Fruit fly (Drosophila melanogaster) whole organism, embryonic: Measurements from ENCODE around the gene CG32040.

Source experiments
- ATbp ChIP-seq: fragments of 200-800 bp; sonication (Bioruptor generic); optimal IDR thresholded peaks from 2 replicates; lab custom pipeline; 2017; ENCODE audit warnings: missing biosample characterization, mild to moderate bottlenecking, missing genetic modification characterization, missing genetic modification reagents
- Asciz ChIP-seq: fragments of 200-800 bp; sonication (Bioruptor generic); optimal IDR thresholded peaks from 2 replicates; lab custom pipeline; 2017; ENCODE audit warnings: missing biosample characterization, mild to moderate bottlenecking, missing genetic modification characterization, missing genetic modification reagents
- B-H1 ChIP-seq: fragments of 200-800 bp; sonication (Bioruptor generic); IDR thresholded peaks from 3 replicates; pipeline ENCODE4 v1.3.6; 2022; ENCODE audit warnings: missing biosample characterization, missing genetic modification characterization
- CG10267 ChIP-seq: fragments of 200-800 bp; sonication (Bioruptor generic); optimal IDR thresholded peaks from 2 replicates; lab custom pipeline; 2018; ENCODE audit warnings: missing biosample characterization, mild to moderate bottlenecking, missing genetic modification characterization, moderate library complexity
- CG10274 ChIP-seq: fragments of 200-800 bp; sonication (Bioruptor generic); optimal IDR thresholded peaks from 3 replicates; lab custom pipeline; 2017; ENCODE audit warnings: missing biosample characterization, mild to moderate bottlenecking, missing genetic modification characterization
- CG10431 ChIP-seq: fragments of 200-800 bp; sonication (Bioruptor generic); optimal IDR thresholded peaks from 3 replicates; lab custom pipeline; 2018; ENCODE audit warnings: missing biosample characterization, mild to moderate bottlenecking, missing genetic modification characterization
- CG10565 ChIP-seq: fragments of 200-800 bp; sonication (Bioruptor generic); optimal IDR thresholded peaks from 3 replicates; lab custom pipeline; 2016; ENCODE audit warnings: missing biosample characterization, mild to moderate bottlenecking, missing genetic modification characterization
- CG12071 ChIP-seq: fragments of 200-800 bp; sonication (Bioruptor generic); optimal IDR thresholded peaks from 3 replicates; lab custom pipeline; 2018; ENCODE audit warnings: missing biosample characterization, mild to moderate bottlenecking, missing genetic modification characterization
- CG12769 ChIP-seq: fragments of 200-800 bp; sonication (Bioruptor generic); optimal IDR thresholded peaks from 2 replicates; lab custom pipeline; 2019; ENCODE audit warnings: missing biosample characterization, mild to moderate bottlenecking, missing genetic modification characterization, moderate library complexity
- CG13123 ChIP-seq: fragments of 200-800 bp; sonication (Bioruptor generic); optimal IDR thresholded peaks from 2 replicates; lab custom pipeline; 2016; ENCODE audit warnings: missing biosample characterization, missing genetic modification characterization
- CG17568 ChIP-seq: fragments of 200-800 bp; sonication (Bioruptor generic); optimal IDR thresholded peaks from 2 replicates; lab custom pipeline; 2018; ENCODE audit warnings: missing biosample characterization, mild to moderate bottlenecking, missing genetic modification characterization, moderate library complexity
- CG17612 ChIP-seq: fragments of 200-800 bp; sonication (Bioruptor generic); IDR thresholded peaks from 2 replicates; pipeline ENCODE4 v1.3.6; 2022; ENCODE audit warnings: missing biosample characterization, missing genetic modification characterization
- CG18262 ChIP-seq: fragments of 200-800 bp; optimal IDR thresholded peaks from 3 replicates; lab custom pipeline; 2019; ENCODE audit warnings: missing biosample characterization, mild to moderate bottlenecking, missing genetic modification characterization, moderate library complexity
- CG18476 ChIP-seq: fragments of 200-800 bp; sonication (Bioruptor generic); optimal IDR thresholded peaks from 2 replicates; lab custom pipeline; 2016; ENCODE audit warnings: missing biosample characterization, mild to moderate bottlenecking, missing genetic modification characterization
- CG2875 ChIP-seq: fragments of 200-800 bp; sonication (Bioruptor generic); optimal IDR thresholded peaks from 2 replicates; lab custom pipeline; 2017; ENCODE audit warnings: missing biosample characterization, mild to moderate bottlenecking, missing genetic modification characterization, missing genetic modification reagents
- CG2889 ChIP-seq: fragments of 200-800 bp; sonication (Bioruptor generic); IDR thresholded peaks from 3 replicates; pipeline ENCODE4 v1.3.6; 2022; ENCODE audit warnings: missing biosample characterization, missing genetic modification characterization
- CG33557 ChIP-seq: fragments of 200-800 bp; sonication (Bioruptor generic); optimal IDR thresholded peaks from 2 replicates; lab custom pipeline; 2019; ENCODE audit warnings: missing biosample characterization, mild to moderate bottlenecking, missing genetic modification characterization, moderate library complexity
- CG43689 ChIP-seq: fragments of 200-800 bp; sonication (Bioruptor generic); IDR thresholded peaks from 2 replicates; pipeline ENCODE4 v1.3.6; 2022; ENCODE audit warnings: missing biosample characterization, missing genetic modification characterization
- CG5180 ChIP-seq: fragments of 200-800 bp; sonication (Bioruptor generic); optimal IDR thresholded peaks from 3 replicates; lab custom pipeline; 2017; ENCODE audit warnings: missing biosample characterization, missing genetic modification characterization, mild to moderate bottlenecking, moderate library complexity, missing genetic modification reagents
- CG6272 ChIP-seq: fragments of 200-800 bp; sonication (Bioruptor generic); IDR thresholded peaks from 2 replicates; pipeline ENCODE4 v1.3.6; 2022; ENCODE audit warnings: missing biosample characterization, missing genetic modification characterization
- CG7745 ChIP-seq: fragments of 200-800 bp; sonication (Bioruptor generic); optimal IDR thresholded peaks from 2 replicates; lab custom pipeline; 2018; ENCODE audit warnings: missing biosample characterization, mild to moderate bottlenecking, missing genetic modification characterization, moderate library complexity
- CG7963 ChIP-seq: fragments of 200-800 bp; sonication (Bioruptor generic); IDR thresholded peaks from 3 replicates; pipeline ENCODE4 v1.3.6; 2022; ENCODE audit warnings: missing biosample characterization, missing genetic modification characterization; ENCODE audit not compliant: partially characterized antibody
- CG8765 ChIP-seq: fragments of 200-800 bp; sonication (Bioruptor generic); IDR thresholded peaks from 2 replicates; pipeline ENCODE4 v1.3.6; 2022; ENCODE audit warnings: missing biosample characterization, missing genetic modification characterization
- CG9817 ChIP-seq: fragments of 200-800 bp; sonication (Bioruptor generic); optimal IDR thresholded peaks from 2 replicates; lab custom pipeline; 2018; ENCODE audit warnings: missing biosample characterization, mild to moderate bottlenecking, missing genetic modification characterization, moderate library complexity
- D19A ChIP-seq: fragments of 200-800 bp; optimal IDR thresholded peaks from 3 replicates; lab custom pipeline; 2019; ENCODE audit warnings: missing biosample characterization, mild to moderate bottlenecking, missing genetic modification characterization, moderate library complexity
- Dfd ChIP-seq, 2 experiments: fragments of >200 bp; optimal IDR thresholded peaks; 2 replicates each; lab custom pipeline; 2017; ENCODE audit warnings: missing biosample characterization in 2 of 2, missing genetic modification characterization in 2 of 2
- Elba2 ChIP-seq: fragments of 200-800 bp; sonication (Bioruptor generic); optimal IDR thresholded peaks from 3 replicates; lab custom pipeline; 2016; ENCODE audit warnings: missing biosample characterization, missing genetic modification characterization
- Hr3 ChIP-seq: fragments of 200-800 bp; sonication (Bioruptor generic); optimal IDR thresholded peaks from 3 replicates; lab custom pipeline; 2016; ENCODE audit warnings: missing biosample characterization, missing genetic modification characterization
- Mad ChIP-seq: fragments of 200-800 bp; sonication (Bioruptor generic); optimal IDR thresholded peaks from 2 replicates; lab custom pipeline; 2016; ENCODE audit warnings: missing biosample characterization, missing genetic modification characterization
- NFAT ChIP-seq: fragments of 200-800 bp; sonication (Bioruptor generic); IDR thresholded peaks from 2 replicates; pipeline ENCODE4 v1.3.6; 2022; ENCODE audit warnings: missing biosample characterization, missing genetic modification characterization
- Rx ChIP-seq: fragments of 200-800 bp; sonication (Bioruptor generic); IDR thresholded peaks from 2 replicates; pipeline ENCODE4 v1.3.6; 2022; ENCODE audit warnings: missing biosample characterization, missing genetic modification characterization
- Sox102F ChIP-seq: fragments of 200-800 bp; sonication (Bioruptor generic); optimal IDR thresholded peaks from 2 replicates; lab custom pipeline; 2018; ENCODE audit warnings: missing biosample characterization, mild to moderate bottlenecking, missing genetic modification characterization, moderate library complexity
- Trl ChIP-seq, 3 experiments: fragments of >200 bp in 2 of 3; fragments of 200-800 bp in 1 of 3; sonication (Bioruptor generic) in 1 of 3; optimal IDR thresholded peaks; 2 replicates in 1 of 3; 3 replicates in 2 of 3; lab custom pipeline; 2016 to 2017; ENCODE audit warnings: missing biosample characterization in 1 of 3, missing genetic modification characterization in 1 of 3
- az2 ChIP-seq: fragments of 200-800 bp; sonication (Bioruptor generic); optimal IDR thresholded peaks from 3 replicates; lab custom pipeline; 2016; ENCODE audit warnings: missing biosample characterization, missing genetic modification characterization
- bigmax ChIP-seq: fragments of 200-800 bp; sonication (Bioruptor generic); optimal IDR thresholded peaks from 2 replicates; lab custom pipeline; 2018; ENCODE audit warnings: missing biosample characterization, mild to moderate bottlenecking, missing genetic modification characterization
- crol ChIP-seq: fragments of 200-800 bp; sonication (Bioruptor generic); IDR thresholded peaks from 2 replicates; pipeline ENCODE4 v1.3.6; 2022; ENCODE audit warnings: missing biosample characterization, missing genetic modification characterization
- dimm ChIP-seq: fragments of 200-800 bp; sonication (Bioruptor generic); IDR thresholded peaks from 2 replicates; pipeline ENCODE4 v1.3.6; 2022; ENCODE audit warnings: missing biosample characterization, missing genetic modification characterization
- dm ChIP-seq: fragments of 200-800 bp; sonication (Bioruptor generic); optimal IDR thresholded peaks from 3 replicates; lab custom pipeline; 2016; ENCODE audit warnings: missing biosample characterization, missing genetic modification characterization
- fru ChIP-seq: fragments of >200 bp; optimal IDR thresholded peaks from 2 replicates; lab custom pipeline; 2017
- jumu ChIP-seq: fragments of 200-800 bp; sonication (Bioruptor generic); optimal IDR thresholded peaks from 3 replicates; lab custom pipeline; 2016; ENCODE audit warnings: missing biosample characterization, missing genetic modification characterization
- kni ChIP-seq: fragments of 200-800 bp; sonication (Bioruptor generic); optimal IDR thresholded peaks from 3 replicates; lab custom pipeline; 2017; ENCODE audit warnings: mild to moderate bottlenecking, missing biosample characterization, missing genetic modification reagents, missing genetic modification characterization
- lmd ChIP-seq: fragments of 200-800 bp; sonication (Bioruptor generic); IDR thresholded peaks from 2 replicates; pipeline ENCODE4 v1.3.6; 2022; ENCODE audit warnings: missing biosample characterization, missing genetic modification characterization
- nerfin-1 ChIP-seq: fragments of 200-800 bp; sonication (Bioruptor generic); optimal IDR thresholded peaks from 3 replicates; lab custom pipeline; 2019; ENCODE audit warnings: missing biosample characterization, mild to moderate bottlenecking, missing genetic modification characterization, moderate library complexity
- repo ChIP-seq: fragments of 200-800 bp; sonication (Bioruptor generic); optimal IDR thresholded peaks from 2 replicates; lab custom pipeline; 2016; ENCODE audit warnings: missing biosample characterization, missing genetic modification characterization
- sc ChIP-seq, 3 experiments: fragments of >200 bp in 2 of 3; fragments of 200-800 bp in 1 of 3; sonication (Bioruptor generic) in 1 of 3; optimal IDR thresholded peaks; 2 replicates in 2 of 3; 3 replicates in 1 of 3; lab custom pipeline; 2017; ENCODE audit warnings: mild to moderate bottlenecking in 1 of 3, missing biosample characterization in 1 of 3, missing genetic modification characterization in 1 of 3, missing genetic modification reagents in 1 of 3
- shn ChIP-seq: fragments of 200-800 bp; sonication (Bioruptor generic); optimal IDR thresholded peaks from 3 replicates; lab custom pipeline; 2016; ENCODE audit warnings: missing biosample characterization, missing genetic modification characterization
- tll ChIP-seq, 2 experiments: fragments of 200-800 bp in 1 of 2; fragments of >200 bp in 1 of 2; sonication (Bioruptor generic) in 1 of 2; optimal IDR thresholded peaks; 2 replicates each; lab custom pipeline; 2017 to 2019; ENCODE audit warnings: missing biosample characterization in 2 of 2, missing genetic modification characterization in 2 of 2, mild to moderate bottlenecking in 1 of 2, moderate library complexity in 1 of 2
- zfh2 ChIP-seq: fragments of 200-800 bp; sonication (Bioruptor generic); optimal IDR thresholded peaks from 2 replicates; lab custom pipeline; 2016; ENCODE audit warnings: missing biosample characterization, missing genetic modification characterization

The CG32040 gene

dm6 chr3L:9383345-9384075 is 29.7 kb downstream of the CG32040 start, which contains the start of gene Hsp27 (continued):
- TF ChIP-seq D19A (tag; lab: Kevin White, UChicago) (peak; percentile 96), CG18262 (peak; percentile 99), nerfin-1 (tag; lab: Kevin White, UChicago) (peak; percentile 96), CG13123 (GFP tag; lab: Kevin White, UChicago) (peak; percentile 95), CG9817 (tag; lab: Kevin White, UChicago) (peak; percentile 96), lmd (GFP tag; lab: Robert Waterston, UW) (peak; percentile 99), Elba2 (GFP tag; lab: Kevin White, UChicago) (peak; percentile 50), CG8765 (peak; percentile 97), jumu (GFP tag; lab: Kevin White, UChicago) (peak; percentile 96), dimm (GFP tag; lab: Robert Waterston, UW) (peak; percentile 91), CG2875 (GFP tag; lab: Kevin White, UChicago) (peak; percentile 99), Asciz (GFP tag; lab: Kevin White, UChicago) (peak; percentile 98), CG12769 (peak; percentile 92), CG10565 (GFP tag; lab: Kevin White, UChicago) (peak; percentile 92), CG18476 (peak; percentile 98), CG10267 (tag; lab: Kevin White, UChicago) (peak; percentile 94), CG10431 (peak; percentile 93), crol (GFP tag; lab: Robert Waterston, UW) (peak; percentile 75), az2 (GFP tag; lab: Kevin White, UChicago) (peak; percentile 99), ATbp (GFP tag; lab: Kevin White, UChicago) (peak; percentile 99), sc (optimal IDR thresholded peaks at IDR 0.05; lab: Kevin White, UChicago) (no peak), sc (GFP tag; optimal IDR thresholded peaks at IDR 0.05; lab: Kevin White, UChicago) (peak; percentile 98), CG2889 (GFP tag; lab: Robert Waterston, UW) (peak; percentile 94), CG7963 (GFP tag; lab: Robert Waterston, UW) (no peak), CG12071 (GFP tag; lab: Kevin White, UChicago) (peak; percentile 97), shn (GFP tag; lab: Kevin White, UChicago) (peak; percentile 74), repo (GFP tag; lab: Kevin White, UChicago) (peak; percentile 89), fru (lab: Kevin White, UChicago) (no peak), Rx (peak; percentile 99), zfh2 (GFP tag; lab: Kevin White, UChicago) (peak; percentile 96), CG6272 (GFP tag; lab: Robert Waterston, UW) (peak; percentile 98), Mad (GFP tag; lab: Kevin White, UChicago) (peak; percentile 95), CG43689 (GFP tag; lab: Robert Waterston, UW) (peak; percentile 95), dm (GFP tag; lab: Kevin White, UChicago) (peak; percentile 62), B-H1 (peak; percentile 98), Hr3 (peak; percentile 98), CG17612 (GFP tag; lab: Robert Waterston, UW) (peak; percentile 96), Dfd (GFP tag; optimal IDR thresholded peaks at IDR 0.05; lab: Kevin White, UChicago) (no peak), CG7745 (tag; lab: Kevin White, UChicago) (peak; percentile 70), CG10274 (GFP tag; lab: Kevin White, UChicago) (peak; percentile 90), Trl (optimal IDR thresholded peaks at IDR 0.05; lab: Kevin White, UChicago) (peak; percentile 22 to 27), Trl (GFP tag; optimal IDR thresholded peaks at IDR 0.05; lab: Kevin White, UChicago) (peak; percentile 95), NFAT (GFP tag; lab: Robert Waterston, UW) (peak; percentile 97), CG5180 (GFP tag; lab: Kevin White, UChicago) (peak; percentile 87), kni (no peak), CG33557 (GFP tag; lab: Kevin White, UChicago) (peak; percentile 74), bigmax (peak; percentile 71), Sox102F (peak; percentile 99), CG17568 (GFP tag; lab: Kevin White, UChicago) (peak; percentile 96), tll (GFP tag; optimal IDR thresholded peaks at IDR 0.05; lab: Kevin White, UChicago) (peak in 1 of 2 experiments; percentile 50)
